Worm (Caenorhabditis elegans): ENCODE measurements around the gene C25G4.7.

Gene C25G4.7

ce11 chrIV:12425595-12425994 is 31.1 kb upstream of the C25G4.7 start (continued):
- TF ChIP-seq akir-1 (GFP tag; optimal IDR thresholded peaks at IDR 0.05) (no peak), pbrm-1 (GFP tag; IDR thresholded peaks at IDR 0.05) (no peak), tbp1 (GFP tag; optimal IDR thresholded peaks at IDR 0.05) (no peak), ztf-26 (tag; optimal IDR thresholded peaks at IDR 0.05) (no peak), F33H1.4 (GFP tag; IDR thresholded peaks at IDR 0.05) (no peak), ama-1 (optimal IDR thresholded peaks at IDR 0.05) (no peak), ama-1 (GFP tag; optimal IDR thresholded peaks at IDR 0.05) (no peak)

- TF ChIP-seq tlf-1 (GFP tag; optimal IDR thresholded peaks at IDR 0.05) (no peak), Y56A3A.18 (GFP tag; IDR thresholded peaks at IDR 0.05) (no peak), egl-18 (GFP tag; IDR thresholded peaks at IDR 0.05) (no peak), ets-4 (GFP tag; optimal IDR thresholded peaks at IDR 0.05) (no peak), F55B11.4 (tag; optimal IDR thresholded peaks at IDR 0.05; ENCODE audit: borderline replicate concordance, insufficient read depth) (no peak), nfya-2 (GFP tag; IDR thresholded peaks at IDR 0.05) (no peak), nhr-179 (tag; optimal IDR thresholded peaks at IDR 0.05) (no peak), cebp-1 (GFP tag; IDR thresholded peaks at IDR 0.05) (no peak), cebp-1 (tag; optimal IDR thresholded peaks at IDR 0.05) (no peak), lin-26 (GFP tag; IDR thresholded peaks at IDR 0.05) (no peak), Y67H2A.10 (GFP tag; conservative IDR thresholded peaks at IDR 0.05) (no peak), F52B5.7 (tag; optimal IDR thresholded peaks at IDR 0.05) (no peak), pha-4 (tag; optimal IDR thresholded peaks at IDR 0.05) (no peak), F37B4.10 (GFP tag; IDR thresholded peaks at IDR 0.05) (no peak), lag-1 (GFP tag; IDR thresholded peaks at IDR 0.05) (no peak), ztf-3 (GFP tag; optimal IDR thresholded peaks at IDR 0.05) (no peak), D2030.7 (GFP tag; IDR thresholded peaks at IDR 0.05) (no peak), F22D6.2 (tag; optimal IDR thresholded peaks at IDR 0.05) (no peak), nfyb-1 (GFP tag; IDR thresholded peaks at IDR 0.05) (0 out of 2 replicates have a peak, but pooled peaks have one; percentile 13), ztf-26 (tag; optimal IDR thresholded peaks at IDR 0.05) (peak; percentile 37), F57C9.4 (tag; optimal IDR thresholded peaks at IDR 0.05) (no peak), lin-40 (tag; optimal IDR thresholded peaks at IDR 0.05) (peak; percentile 22), attf-5 (GFP tag; optimal IDR thresholded peaks at IDR 0.05) (no peak), lin-54 (GFP tag; optimal IDR thresholded peaks at IDR 0.05) (no peak), F49E8.2 (tag; optimal IDR thresholded peaks at IDR 0.05; ENCODE audit: insufficient read depth) (no peak), F23B12.7 (tag; optimal IDR thresholded peaks at IDR 0.05; ENCODE audit: insufficient read depth) (no peak), dpl-1 (GFP tag; optimal IDR thresholded peaks at IDR 0.05) (no peak), xnd-1 (tag; optimal IDR thresholded peaks at IDR 0.05) (no peak), F39B2.1 (GFP tag; IDR thresholded peaks at IDR 0.05) (no peak), athp-1 (tag; optimal IDR thresholded peaks at IDR 0.05) (peak; percentile 6), cebp-2 (GFP tag; IDR thresholded peaks at IDR 0.05) (0 out of 2 replicates have a peak, but pooled peaks have one; percentile 64), unc-62 (GFP tag; optimal IDR thresholded peaks at IDR 0.05) (no peak), nhr-80 (tag; optimal IDR thresholded peaks at IDR 0.05) (no peak), egrh-3 (GFP tag; IDR thresholded peaks at IDR 0.05) (peak; percentile 96), zfh-2 (GFP tag; conservative IDR thresholded peaks at IDR 0.05) (peak; percentile 94), Y79H2A.3 (GFP tag; conservative IDR thresholded peaks at IDR 0.05) (no peak), atf-7 (tag; optimal IDR thresholded peaks at IDR 0.05) (no peak), sea-2 (GFP tag; IDR thresholded peaks at IDR 0.05) (no peak), hmg-20 (GFP tag; IDR thresholded peaks at IDR 0.05) (no peak), dpff-1 (tag; optimal IDR thresholded peaks at IDR 0.05) (no peak), nfya-1 (tag; optimal IDR thresholded peaks at IDR 0.05; ENCODE audit: borderline replicate concordance, insufficient read depth) (no peak), bed-1 (GFP tag; IDR thresholded peaks at IDR 0.05) (no peak), mes-4 (tag; optimal IDR thresholded peaks at IDR 0.05) (no peak)
Observed at ce11 chrIV:12427687-12428284, 28.9 kb upstream of the C25G4.7 start.
